Worm (Caenorhabditis elegans): Measurements from ENCODE around the gene atg-2.

The atg-2 gene

ce11 chrX:6818036-6818488 is 11.5 kb downstream of the atg-2 start, which contains the start of gene dhs-28:
TSS of gene dhs-28 (plus strand) at chrX:6818438.
- TF ChIP-seq ces-1 (GFP tag; optimal IDR thresholded peaks at IDR 0.05) (no peak), nhr-19 (GFP tag; conservative IDR thresholded peaks at IDR 0.05) (peak; percentile 30), efl-1 (optimal IDR thresholded peaks at IDR 0.05) (no peak), efl-1 (GFP tag; optimal IDR thresholded peaks at IDR 0.05 in 1 of 2) (peak in 1 of 2 experiments; percentile 17), C04F5.9 (tag; optimal IDR thresholded peaks at IDR 0.05) (no peak), lin-14 (GFP tag; optimal IDR thresholded peaks at IDR 0.05) (peak; percentile 18), lin-35 (GFP tag; optimal IDR thresholded peaks at IDR 0.05) (peak in 1 of 2 experiments; percentile 68), snu-23 (GFP tag; optimal IDR thresholded peaks at IDR 0.05) (peak; percentile 21), hlh-17 (GFP tag; optimal IDR thresholded peaks at IDR 0.05; ENCODE audit: borderline replicate concordance) (no peak), ceh-90 (tag; optimal IDR thresholded peaks at IDR 0.05) (no peak), aly-2 (tag; optimal IDR thresholded peaks at IDR 0.05) (no peak), nhr-47 (tag; optimal IDR thresholded peaks at IDR 0.05) (no peak), unc-130 (tag; optimal IDR thresholded peaks at IDR 0.05) (no peak), egl-27 (tag; optimal IDR thresholded peaks at IDR 0.05) (no peak), elt-2 (tag; optimal IDR thresholded peaks at IDR 0.05) (peak; percentile 63), ama-1 (optimal IDR thresholded peaks at IDR 0.05) (peak; percentile 11), nhr-71 (tag; optimal IDR thresholded peaks at IDR 0.05) (peak; percentile 6), nhr-20 (tag; optimal IDR thresholded peaks at IDR 0.05) (peak; percentile 57), fos-1 (tag; optimal IDR thresholded peaks at IDR 0.05) (no peak), elt-3 (tag; optimal IDR thresholded peaks at IDR 0.05) (peak in 3 of 6 experiments; percentile 17 to 71 (median 39)), ceh-8 (GFP tag; optimal IDR thresholded peaks at IDR 0.05) (no peak), skn-1 (tag; optimal IDR thresholded peaks at IDR 0.05) (no peak), swsn-7 (tag; optimal IDR thresholded peaks at IDR 0.05) (no peak)

ce11 chrX:6819135-6819534 is 12.6 kb downstream of the atg-2 start:
- TF ChIP-seq ceh-63 (GFP tag; optimal IDR thresholded peaks at IDR 0.05) (no peak), efl-1 (optimal IDR thresholded peaks at IDR 0.05) (no peak), efl-1 (GFP tag; optimal IDR thresholded peaks at IDR 0.05 in 1 of 2) (peak in 1 of 2 experiments; percentile 43)

- TF ChIP-seq nhr-237 (tag; optimal IDR thresholded peaks at IDR 0.05) (no peak), ceh-63 (GFP tag; optimal IDR thresholded peaks at IDR 0.05) (no peak), pag-3 (tag; optimal IDR thresholded peaks at IDR 0.05; ENCODE audit: borderline replicate concordance, insufficient read depth) (no peak), ets-5 (GFP tag; IDR thresholded peaks at IDR 0.05) (no peak), pax-3 (tag; optimal IDR thresholded peaks at IDR 0.05) (no peak), ztf-4 (tag; optimal IDR thresholded peaks at IDR 0.05) (no peak), C04F5.9 (tag; optimal IDR thresholded peaks at IDR 0.05) (no peak), ama-1 (optimal IDR thresholded peaks at IDR 0.05) (no peak), hlh-4 (tag; optimal IDR thresholded peaks at IDR 0.05) (no peak)
These were observed 13.1 kb downstream of the atg-2 start for ce11 chrX:6819633-6820032.

ce11 chrX:6822552-6822951 is 16.0 kb downstream of the atg-2 start:
- TF ChIP-seq sox-4 (tag; optimal IDR thresholded peaks at IDR 0.05): no peak
- peak; percentile 66 for TF ChIP-seq rnt-1 (tag; optimal IDR thresholded peaks at IDR 0.05)
- no peak for TF ChIP-seq ztf-11 (tag; optimal IDR thresholded peaks at IDR 0.05)
- no peak for TF ChIP-seq aly-2 (tag; optimal IDR thresholded peaks at IDR 0.05)
- TF ChIP-seq mef-2 (tag; optimal IDR thresholded peaks at IDR 0.05): no peak
- TF ChIP-seq nhr-19 (GFP tag; conservative IDR thresholded peaks at IDR 0.05): 0 out of 2 replicates have a peak, but pooled peaks have one; percentile 10
- no peak for TF ChIP-seq ces-1 (GFP tag; optimal IDR thresholded peaks at IDR 0.05)
- TF ChIP-seq efl-1 (optimal IDR thresholded peaks at IDR 0.05): no peak
- peak in 1 of 2 experiments; percentile 24 for TF ChIP-seq efl-1 (GFP tag; optimal IDR thresholded peaks at IDR 0.05 in 1 of 2)
- TF ChIP-seq pqm-1 (tag; optimal IDR thresholded peaks at IDR 0.05): no peak
- TF ChIP-seq ceh-8 (GFP tag; optimal IDR thresholded peaks at IDR 0.05): no peak
- no peak for TF ChIP-seq zag-1 (tag; optimal IDR thresholded peaks at IDR 0.05)
- TF ChIP-seq lin-14 (GFP tag; optimal IDR thresholded peaks at IDR 0.05): peak; percentile 43
- TF ChIP-seq ceh-63 (GFP tag; optimal IDR thresholded peaks at IDR 0.05): no peak
- peak; percentile 50 for TF ChIP-seq nhr-71 (tag; optimal IDR thresholded peaks at IDR 0.05)
- TF ChIP-seq ztf-4 (tag; optimal IDR thresholded peaks at IDR 0.05): no peak
- no peak for TF ChIP-seq nhr-84 (tag; optimal IDR thresholded peaks at IDR 0.05)
- peak; percentile 62 for TF ChIP-seq dsc-1 (tag; optimal IDR thresholded peaks at IDR 0.05)
